Worm (Caenorhabditis elegans): ENCODE measurements around the gene F42A8.1.

DNA sequence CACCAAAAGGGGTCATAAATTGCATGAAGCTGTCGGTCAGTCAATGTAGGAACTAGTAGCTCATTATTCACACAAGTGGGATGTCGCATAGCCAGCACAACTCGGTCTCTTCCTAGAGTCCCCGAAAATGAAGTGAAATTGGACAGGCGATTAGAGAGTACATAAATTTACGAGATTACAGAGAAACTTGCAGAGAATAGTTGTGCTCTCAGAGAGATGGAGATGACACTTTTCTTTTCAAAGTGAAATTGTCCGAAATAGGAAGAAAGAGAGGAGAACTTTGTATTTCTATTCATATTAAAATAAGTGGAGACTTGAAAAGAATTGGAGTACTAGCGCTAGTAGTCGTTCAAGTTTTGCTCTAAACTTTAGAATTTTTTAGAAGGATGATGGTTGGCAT lies 40.8 kb downstream of the F42A8.1 start:
- TF ChIP-seq mab-5 (tag; optimal IDR thresholded peaks at IDR 0.05) (no peak), ama-1 (optimal IDR thresholded peaks at IDR 0.05) (no peak), nhr-237 (tag; optimal IDR thresholded peaks at IDR 0.05) (no peak), elt-1 (tag; optimal IDR thresholded peaks at IDR 0.05) (no peak)

All from whole organism, L2 larva.